Worm (Caenorhabditis elegans): ENCODE data around the gene arl-5.

- TF ChIP-seq ZK546.5 (tag; optimal IDR thresholded peaks at IDR 0.05) = no peak
- TF ChIP-seq sea-2 (GFP tag; optimal IDR thresholded peaks at IDR 0.05) = no peak
- no peak for TF ChIP-seq nhr-77 (tag; optimal IDR thresholded peaks at IDR 0.05)
- no peak for TF ChIP-seq pqm-1 (tag; optimal IDR thresholded peaks at IDR 0.05)
- no peak for TF ChIP-seq zag-1 (tag; optimal IDR thresholded peaks at IDR 0.05)
- TF ChIP-seq fkh-10 (GFP tag; optimal IDR thresholded peaks at IDR 0.05) = no peak
- no peak for TF ChIP-seq tbx-2 (tag; optimal IDR thresholded peaks at IDR 0.05)
- TF ChIP-seq ztf-4 (tag; optimal IDR thresholded peaks at IDR 0.05) = no peak
Measured at ce11 chrIII:9808179-9808578, 14.9 kb upstream of the arl-5 start, which contains the start of gene gtap-2.
